Fruit fly (Drosophila melanogaster) whole organism, wandering third instar larva: ENCODE data around the gene CG7766.
"Not testable (repeated sequence)": the region's sequence is repeated elsewhere in the genome, so short reads cannot be mapped to it uniquely, and the experiment has no call there.

Experiments used
- Abd-B ChIP-seq: fragments of >200 bp; optimal IDR thresholded peaks from 2 replicates; lab custom pipeline; 2017; ENCODE audit warnings: missing biosample characterization, missing genetic modification characterization
- CG32264 ChIP-seq: fragments of 200-800 bp; sonication (Bioruptor generic); optimal IDR thresholded peaks from 2 replicates; lab custom pipeline; 2016; ENCODE audit warnings: missing biosample characterization, missing genetic modification characterization
- CG9705 ChIP-seq: fragments of 200-800 bp; sonication (Bioruptor generic); optimal IDR thresholded peaks from 2 replicates; lab custom pipeline; 2018; ENCODE audit warnings: missing biosample characterization, mild to moderate bottlenecking, missing genetic modification characterization
- Dfd ChIP-seq: fragments of >200 bp; optimal IDR thresholded peaks from 2 replicates; lab custom pipeline; 2017; ENCODE audit warnings: missing biosample characterization, missing genetic modification characterization
- Dif ChIP-seq: fragments of 200-275, 200-300 bp; sonication (Bioruptor generic); optimal IDR thresholded peaks from 2 replicates; lab custom pipeline; 2018; ENCODE audit warnings: missing biosample characterization, missing genetic modification characterization; ENCODE audit not compliant: partially characterized antibody
- GATAd ChIP-seq: sonication (Bioruptor generic); optimal IDR thresholded peaks from 2 replicates; lab custom pipeline; 2016; ENCODE audit warnings: missing biosample characterization, missing genetic modification characterization
- HLH106 ChIP-seq: fragments of 200-800 bp; optimal IDR thresholded peaks from 3 replicates; lab custom pipeline; 2019; ENCODE audit warnings: missing biosample characterization, mild to moderate bottlenecking, missing genetic modification characterization, moderate library complexity
- Hnf4 ChIP-seq: fragments of 200-800 bp; sonication (Bioruptor generic); optimal IDR thresholded peaks from 2 replicates; lab custom pipeline; 2016; ENCODE audit warnings: missing biosample characterization, mild to moderate bottlenecking, missing genetic modification characterization
- Hr78 ChIP-seq: fragments of >200 bp; optimal IDR thresholded peaks from 2 replicates; lab custom pipeline; 2017; ENCODE audit warnings: missing biosample characterization, missing genetic modification characterization
- Hr83 ChIP-seq: fragments of 200-300 bp; sonication (Bioruptor generic); optimal IDR thresholded peaks from 2 replicates; lab custom pipeline; 2016; ENCODE audit warnings: missing biosample characterization, mild to moderate bottlenecking, missing genetic modification characterization, moderate library complexity; ENCODE audit not compliant: poor library complexity, severe bottlenecking
- Jra ChIP-seq: sonication (Bioruptor generic); optimal IDR thresholded peaks from 2 replicates; lab custom pipeline; 2016; ENCODE audit warnings: missing biosample characterization, missing genetic modification characterization
- Mio ChIP-seq: sonication (Bioruptor generic); optimal IDR thresholded peaks from 2 replicates; lab custom pipeline; 2016; ENCODE audit warnings: missing biosample characterization, missing genetic modification characterization
- Myc ChIP-seq: fragments of >200 bp; optimal IDR thresholded peaks from 2 replicates; lab custom pipeline; 2017
- N ChIP-seq: fragments of >200 bp; optimal IDR thresholded peaks from 2 replicates; lab custom pipeline; 2018; ENCODE audit warnings: missing biosample characterization, missing external identifiers, missing genetic modification characterization
- OdsH ChIP-seq: fragments of 200-800 bp; sonication (Bioruptor generic); optimal IDR thresholded peaks from 2 replicates; lab custom pipeline; 2016; ENCODE audit warnings: missing biosample characterization, mild to moderate bottlenecking, missing genetic modification characterization
- Rel ChIP-seq, 2 experiments: fragments of 200-800 bp; sonication (Bioruptor generic) in 1 of 2; optimal IDR thresholded peaks; 2 replicates in 1 of 2; 3 replicates in 1 of 2; lab custom pipeline; 2016 to 2019; ENCODE audit warnings: mild to moderate bottlenecking in 2 of 2, missing biosample characterization in 2 of 2, missing genetic modification characterization in 2 of 2, moderate library complexity in 1 of 2
- Sp1 ChIP-seq: fragments of 200-800 bp; sonication (Bioruptor generic); optimal IDR thresholded peaks from 3 replicates; lab custom pipeline; 2019; ENCODE audit warnings: missing biosample characterization, mild to moderate bottlenecking, missing genetic modification characterization, moderate library complexity
- br ChIP-seq: fragments of 200-800 bp; sonication (Bioruptor generic); optimal IDR thresholded peaks from 2 replicates; lab custom pipeline; 2016; ENCODE audit warnings: missing biosample characterization, missing genetic modification characterization
- brk ChIP-seq: fragments of 200-800 bp; sonication (Bioruptor generic); optimal IDR thresholded peaks from 2 replicates; lab custom pipeline; 2016; ENCODE audit warnings: missing biosample characterization, mild to moderate bottlenecking, missing genetic modification characterization
- dl ChIP-seq, 2 experiments: fragments of 175-275, 200-275 bp in 1 of 2; fragments of 200-275 bp in 1 of 2; sonication (Bioruptor generic); optimal IDR thresholded peaks; lab custom pipeline; 2018; ENCODE audit warnings: mild to moderate bottlenecking in 2 of 2, missing biosample characterization in 2 of 2, missing genetic modification characterization in 2 of 2, moderate library complexity in 2 of 2; ENCODE audit not compliant: partially characterized antibody in 2 of 2, insufficient read depth in 1 of 2
- dmrt93B ChIP-seq: fragments of 200-800 bp; sonication (Bioruptor generic); optimal IDR thresholded peaks from 2 replicates; lab custom pipeline; 2018; ENCODE audit warnings: missing biosample characterization, mild to moderate bottlenecking, missing genetic modification characterization
- dsf ChIP-seq: sonication (Bioruptor generic); optimal IDR thresholded peaks from 2 replicates; lab custom pipeline; 2016; ENCODE audit warnings: missing biosample characterization, missing genetic modification characterization, borderline replicate concordance
- ey ChIP-seq: fragments of 200-800 bp; sonication (Bioruptor generic); optimal IDR thresholded peaks from 2 replicates; lab custom pipeline; 2016; ENCODE audit warnings: missing biosample characterization, missing genetic modification characterization
- foxo ChIP-seq, 2 experiments: fragments of 200-800 bp; sonication (Bioruptor generic); optimal IDR thresholded peaks; 2 replicates in 1 of 2; 3 replicates in 1 of 2; lab custom pipeline; 2016 to 2017; ENCODE audit warnings: missing biosample characterization in 2 of 2, missing genetic modification characterization in 2 of 2
- fru ChIP-seq: fragments of 200-800 bp; sonication (Bioruptor generic); optimal IDR thresholded peaks from 3 replicates; lab custom pipeline; 2016; ENCODE audit warnings: missing biosample characterization, mild to moderate bottlenecking, missing genetic modification characterization
- h ChIP-seq: fragments of 200-800 bp; sonication (Bioruptor generic); optimal IDR thresholded peaks from 3 replicates; lab custom pipeline; 2016; ENCODE audit warnings: missing biosample characterization, mild to moderate bottlenecking, missing genetic modification characterization
- jim ChIP-seq: fragments of 175-275, 200-325 bp; sonication (Bioruptor generic); optimal IDR thresholded peaks from 2 replicates; lab custom pipeline; 2016; ENCODE audit warnings: missing biosample characterization, mild to moderate bottlenecking, missing genetic modification characterization
- lola ChIP-seq: fragments of >200 bp; optimal IDR thresholded peaks from 2 replicates; lab custom pipeline; 2017; ENCODE audit warnings: missing biosample characterization, missing genetic modification characterization
- psq ChIP-seq: fragments of 200-800 bp; sonication (Bioruptor generic); optimal IDR thresholded peaks from 3 replicates; lab custom pipeline; 2017; ENCODE audit warnings: missing biosample characterization, mild to moderate bottlenecking, missing genetic modification characterization, moderate library complexity
- rgr ChIP-seq: fragments of 200-800 bp; sonication (Bioruptor generic); optimal IDR thresholded peaks from 3 replicates; lab custom pipeline; 2016; ENCODE audit warnings: missing biosample characterization, mild to moderate bottlenecking, missing genetic modification characterization
- sv ChIP-seq: fragments of 200-800 bp; sonication (Bioruptor generic); optimal IDR thresholded peaks from 3 replicates; lab custom pipeline; 2016; ENCODE audit warnings: missing biosample characterization, missing genetic modification characterization
- tai ChIP-seq: sonication (Bioruptor generic); optimal IDR thresholded peaks from 2 replicates; lab custom pipeline; 2016; ENCODE audit warnings: missing biosample characterization, missing genetic modification characterization
- usp ChIP-seq: fragments of >200 bp; optimal IDR thresholded peaks from 2 replicates; lab custom pipeline; 2017; ENCODE audit warnings: missing biosample characterization, missing genetic modification characterization
- woc ChIP-seq: sonication (Bioruptor generic); optimal IDR thresholded peaks from 2 replicates; lab custom pipeline; 2016; ENCODE audit warnings: missing biosample characterization, mild to moderate bottlenecking, missing genetic modification characterization

CG7766 gene

dm6 chrX:9093062-9093461, 10.5 kb downstream of the CG7766 start:
- TF ChIP-seq Dfd (peak; percentile 92), fru (GFP tag; lab: Kevin White, UChicago) (no peak)

DNA sequence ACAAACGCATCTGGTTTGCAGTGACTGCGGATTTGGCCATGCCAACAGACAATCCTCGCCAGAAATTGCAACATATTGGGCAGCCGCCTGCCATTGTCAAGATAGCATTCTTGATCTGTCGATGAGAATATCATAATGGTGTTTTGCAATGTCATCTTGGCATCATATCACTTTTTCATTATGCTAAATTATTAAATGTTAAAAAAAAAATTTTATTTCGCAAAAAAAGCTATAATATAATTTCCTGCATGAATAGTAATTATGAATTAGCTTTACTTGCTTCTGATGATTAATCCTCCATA, 13.5 kb downstream of the CG7766 start:
- no peak for TF ChIP-seq Hnf4
- TF ChIP-seq usp (GFP tag; lab: Kevin White, UChicago) = no peak
- TF ChIP-seq N (GFP tag; lab: Kevin White, UChicago) = no peak
- TF ChIP-seq br (GFP tag; lab: Kevin White, UChicago) = no peak
- TF ChIP-seq, all 38 proteins: peak for 0

DNA sequence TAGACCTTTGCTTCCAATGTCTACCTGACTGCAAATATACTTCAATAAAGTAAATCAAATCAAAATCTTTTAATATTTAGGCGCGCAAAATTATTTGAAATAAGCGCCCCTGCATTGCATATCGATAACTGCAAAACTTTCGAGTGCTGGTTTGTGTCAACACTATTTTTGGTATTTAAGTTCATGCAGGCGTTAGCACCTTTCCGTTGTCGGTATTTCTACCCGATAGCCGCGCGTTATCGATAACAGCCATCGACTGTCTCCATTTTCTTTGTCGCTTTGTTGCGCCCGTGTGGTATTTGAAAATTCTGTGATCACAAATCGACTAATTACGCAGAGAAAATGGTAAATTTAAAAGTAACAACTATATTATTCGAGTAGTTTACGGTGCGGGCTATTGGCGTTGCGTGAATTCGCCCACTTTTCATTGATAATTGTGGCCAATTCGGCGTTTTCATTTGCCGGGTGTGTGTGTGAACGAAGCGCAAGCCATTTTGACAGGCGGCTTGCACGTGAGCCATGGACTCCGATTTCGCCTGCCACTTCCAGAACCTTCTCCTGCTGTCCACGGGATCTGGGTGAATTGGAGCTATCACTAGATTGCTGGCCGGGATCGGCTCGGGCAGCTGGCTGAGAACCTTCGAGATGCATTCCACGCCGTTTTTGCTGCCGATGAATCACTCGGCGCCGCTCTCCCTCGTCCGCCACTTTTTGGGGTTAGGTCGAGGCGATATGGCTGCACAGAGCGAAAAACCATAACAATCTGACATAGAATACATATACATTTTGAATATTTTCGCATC, 14.1 kb downstream of the CG7766 start, which contains the start of gene CCT2:
TSS of gene CCT2 (plus strand) at position 260 of the 803 bp plus-strand sequence.
- no peak for TF ChIP-seq dl (GFP tag; optimal IDR thresholded peaks at IDR 0.05; lab: Kevin White, UChicago; ENCODE audit: insufficient read depth in 1 of 2, partially characterized antibody in 2 of 2)
- no peak for TF ChIP-seq Rel (GFP tag; optimal IDR thresholded peaks at IDR 0.05; lab: Kevin White, UChicago)
- peak; percentile 5 for TF ChIP-seq Rel (tag; optimal IDR thresholded peaks at IDR 0.05; lab: Kevin White, UChicago)
- TF ChIP-seq HLH106 (tag; lab: Kevin White, UChicago) = peak; percentile 4

- not testable (repeated sequence) for TF ChIP-seq Mio (GFP tag; lab: Kevin White, UChicago); jim (GFP tag; lab: Kevin White, UChicago); OdsH
These were observed 15.6 kb downstream of the CG7766 start, which contains the start of gene CG6999 for dm6 chrX:9087920-9088417. CG6999 (plus strand) TSS chrX:9088367.

DNA sequence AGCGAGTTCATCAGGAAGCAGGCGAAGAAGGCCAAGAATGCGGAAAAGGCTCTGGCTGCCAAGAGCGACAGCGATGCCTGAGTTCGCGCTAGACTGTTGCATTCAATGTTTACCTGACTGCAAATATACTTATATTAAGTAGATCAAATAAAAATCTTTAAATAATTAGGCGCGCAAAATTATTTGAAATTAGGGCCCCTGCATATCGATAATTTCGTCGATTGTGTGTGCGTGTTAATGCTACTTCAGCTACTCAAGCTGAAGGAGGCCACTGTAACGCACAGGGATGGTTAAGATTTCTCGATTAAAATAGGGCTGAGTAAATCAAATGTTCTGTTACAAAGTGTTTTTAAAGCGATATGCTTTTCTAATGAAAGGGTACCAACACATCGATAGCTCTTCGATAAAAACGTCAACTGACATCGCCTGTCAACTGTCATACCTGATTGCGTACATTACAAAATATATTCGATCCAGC, 16.8 kb downstream of the CG7766 start, which contains the start of gene CG32706:
TSS of gene CG32706 (plus strand) at position 428 of the 478 bp plus-strand sequence.
- TF ChIP-seq dl (GFP tag; optimal IDR thresholded peaks at IDR 0.05; lab: Kevin White, UChicago; ENCODE audit: insufficient read depth in 1 of 2, partially characterized antibody in 2 of 2); Jra (GFP tag; lab: Kevin White, UChicago); psq (GFP tag; lab: Kevin White, UChicago): not testable (repeated sequence)

- TF ChIP-seq HLH106 (tag; lab: Kevin White, UChicago) (peak; percentile 2), Dfd (no peak)
- TF ChIP-seq, all 38 proteins: peak for 1
These were observed 17.8 kb downstream of the CG7766 start, which contains the start of gene CG32708 for dm6 chrX:9085726-9086125. CG32708 (plus strand) TSS chrX:9085932.

- TF ChIP-seq br (GFP tag; lab: Kevin White, UChicago) (no peak), ey (GFP tag; lab: Kevin White, UChicago) (peak; percentile 41), Abd-B (no peak), Hr83 (no peak), tai (GFP tag; lab: Kevin White, UChicago) (no peak), foxo (GFP tag; optimal IDR thresholded peaks at IDR 0.05; lab: Kevin White, UChicago) (peak in 1 of 2 experiments; percentile 40), Dif (GFP tag; lab: Kevin White, UChicago) (no peak), Hnf4 (no peak), h (GFP tag; lab: Kevin White, UChicago) (peak; percentile 28), CG32264 (GFP tag; lab: Kevin White, UChicago) (no peak), CG9705 (GFP tag; lab: Kevin White, UChicago) (peak; percentile 29), Rel (GFP tag; optimal IDR thresholded peaks at IDR 0.05; lab: Kevin White, UChicago) (no peak), Rel (tag; optimal IDR thresholded peaks at IDR 0.05; lab: Kevin White, UChicago) (no peak), psq (GFP tag; lab: Kevin White, UChicago) (peak; percentile 25), Jra (GFP tag; lab: Kevin White, UChicago) (no peak), Hr78 (GFP tag; lab: Kevin White, UChicago) (no peak), Mio (GFP tag; lab: Kevin White, UChicago) (no peak), woc (GFP tag; lab: Kevin White, UChicago) (peak; percentile 82), dsf (GFP tag; lab: Kevin White, UChicago) (no peak), Sp1 (GFP tag; lab: Kevin White, UChicago) (peak; percentile 55), brk (GFP tag; lab: Kevin White, UChicago) (no peak), dmrt93B (no peak), Dfd (no peak), rgr (GFP tag; lab: Kevin White, UChicago) (peak; percentile 32), fru (GFP tag; lab: Kevin White, UChicago) (peak; percentile 58), GATAd (GFP tag; lab: Kevin White, UChicago) (no peak), Myc (lab: Kevin White, UChicago) (peak; percentile 96), sv (GFP tag; lab: Kevin White, UChicago) (no peak), lola (no peak), HLH106 (tag; lab: Kevin White, UChicago) (peak; percentile 52)
These were observed 20.9 kb downstream of the CG7766 start, which contains the start of gene APC4 for dm6 chrX:9082600-9082999. APC4 (plus strand) TSS chrX:9082931.
